Fruit fly (Drosophila melanogaster) whole organism, embryonic: ENCODE data around the gene miple2.

Experiments used
- Antp ChIP-seq: fragments of 200-800 bp; sonication (Bioruptor generic); optimal IDR thresholded peaks from 3 replicates; lab custom pipeline; 2016; ENCODE audit warnings: missing biosample characterization, missing genetic modification characterization
- CG10147 ChIP-seq: fragments of 200-800 bp; sonication (Bioruptor generic); optimal IDR thresholded peaks from 2 replicates; lab custom pipeline; 2019; ENCODE audit warnings: missing biosample characterization, mild to moderate bottlenecking, missing genetic modification characterization, moderate library complexity
- CG10565 ChIP-seq: fragments of 200-800 bp; sonication (Bioruptor generic); optimal IDR thresholded peaks from 3 replicates; lab custom pipeline; 2016; ENCODE audit warnings: missing biosample characterization, mild to moderate bottlenecking, missing genetic modification characterization
- CG12071 ChIP-seq: fragments of 200-800 bp; sonication (Bioruptor generic); optimal IDR thresholded peaks from 3 replicates; lab custom pipeline; 2018; ENCODE audit warnings: missing biosample characterization, mild to moderate bottlenecking, missing genetic modification characterization
- CG12299 ChIP-seq: fragments of 200-800 bp; sonication (Bioruptor generic); optimal IDR thresholded peaks from 2 replicates; lab custom pipeline; 2018; ENCODE audit warnings: missing biosample characterization, mild to moderate bottlenecking, missing genetic modification characterization
- CG12769 ChIP-seq: fragments of 200-800 bp; sonication (Bioruptor generic); optimal IDR thresholded peaks from 2 replicates; lab custom pipeline; 2019; ENCODE audit warnings: missing biosample characterization, mild to moderate bottlenecking, missing genetic modification characterization, moderate library complexity
- CG15479 ChIP-seq: fragments of 200-800 bp; sonication (Bioruptor generic); optimal IDR thresholded peaks from 3 replicates; lab custom pipeline; 2019; ENCODE audit warnings: missing biosample characterization, mild to moderate bottlenecking, missing genetic modification characterization, moderate library complexity
- CG16863 ChIP-seq: fragments of 200-800 bp; sonication (Bioruptor generic); optimal IDR thresholded peaks from 3 replicates; lab custom pipeline; 2016; ENCODE audit warnings: missing biosample characterization, missing genetic modification characterization
- CG17829 ChIP-seq: fragments of 200-800 bp; optimal IDR thresholded peaks from 2 replicates; lab custom pipeline; 2019; ENCODE audit warnings: missing biosample characterization, mild to moderate bottlenecking, missing genetic modification characterization, moderate library complexity
- CG18011 ChIP-seq: fragments of 200-800 bp; sonication (Bioruptor generic); optimal IDR thresholded peaks from 2 replicates; lab custom pipeline; 2017; ENCODE audit warnings: missing biosample characterization, missing genetic modification characterization, mild to moderate bottlenecking, moderate library complexity, missing genotype
- CG18619 ChIP-seq: fragments of 200-800 bp; sonication (Bioruptor generic); optimal IDR thresholded peaks from 3 replicates; lab custom pipeline; 2017; ENCODE audit warnings: missing biosample characterization, mild to moderate bottlenecking, missing genetic modification characterization
- CG18764 ChIP-seq: fragments of 200-800 bp; sonication (Bioruptor generic); optimal IDR thresholded peaks from 3 replicates; lab custom pipeline; 2016; ENCODE audit warnings: missing biosample characterization, missing genetic modification characterization
- CG30020 ChIP-seq: fragments of 200-800 bp; optimal IDR thresholded peaks from 2 replicates; lab custom pipeline; 2019; ENCODE audit warnings: missing biosample characterization, mild to moderate bottlenecking, missing genetic modification characterization, moderate library complexity
- CG3163 ChIP-seq: fragments of 200-800 bp; sonication (Bioruptor generic); optimal IDR thresholded peaks from 3 replicates; lab custom pipeline; 2016; ENCODE audit warnings: missing biosample characterization, missing genetic modification characterization
- CG5245 ChIP-seq: fragments of 200-800 bp; sonication (Bioruptor generic); optimal IDR thresholded peaks from 3 replicates; lab custom pipeline; 2016; ENCODE audit warnings: missing biosample characterization, missing genetic modification characterization
- CG6765 ChIP-seq: fragments of 200-800 bp; sonication (Bioruptor generic); optimal IDR thresholded peaks from 3 replicates; lab custom pipeline; 2017; ENCODE audit warnings: missing biosample characterization, mild to moderate bottlenecking, missing genetic modification characterization
- CG7556 ChIP-seq: fragments of 200-800 bp; sonication (Bioruptor generic); optimal IDR thresholded peaks from 2 replicates; lab custom pipeline; 2017; ENCODE audit warnings: missing biosample characterization, mild to moderate bottlenecking, missing genetic modification characterization
- CG9609 ChIP-seq: fragments of 200-800 bp; sonication (Bioruptor generic); optimal IDR thresholded peaks from 3 replicates; lab custom pipeline; 2016; ENCODE audit warnings: missing biosample characterization, missing genetic modification characterization
- CrebB ChIP-seq: fragments of 200-800 bp; sonication (Bioruptor generic); optimal IDR thresholded peaks from 3 replicates; lab custom pipeline; 2018; ENCODE audit warnings: missing biosample characterization, mild to moderate bottlenecking, missing genetic modification characterization
- Dbx ChIP-seq: fragments of 200-800 bp; sonication (Bioruptor generic); IDR thresholded peaks from 3 replicates; pipeline ENCODE4 v1.3.6; 2022; ENCODE audit warnings: missing biosample characterization, missing genetic modification characterization
- Hmx ChIP-seq: fragments of 200-800 bp; sonication (Bioruptor generic); optimal IDR thresholded peaks from 2 replicates; lab custom pipeline; 2016; ENCODE audit warnings: missing biosample characterization, missing genetic modification characterization
- Hr3 ChIP-seq: fragments of 200-800 bp; sonication (Bioruptor generic); optimal IDR thresholded peaks from 3 replicates; lab custom pipeline; 2016; ENCODE audit warnings: missing biosample characterization, missing genetic modification characterization
- Lhr ChIP-seq: fragments of 200-800 bp; sonication (Bioruptor generic); optimal IDR thresholded peaks from 3 replicates; lab custom pipeline; 2017; ENCODE audit warnings: mild to moderate bottlenecking, missing biosample characterization, missing genetic modification reagents, missing genetic modification characterization
- NC2α ChIP-seq: fragments of 200-800 bp; sonication (Bioruptor generic); optimal IDR thresholded peaks from 2 replicates; lab custom pipeline; 2016; ENCODE audit warnings: missing biosample characterization, missing genetic modification characterization
- NC2β ChIP-seq: fragments of 200-800 bp; sonication (Bioruptor generic); optimal IDR thresholded peaks from 2 replicates; lab custom pipeline; 2016; ENCODE audit warnings: missing biosample characterization, missing genetic modification characterization
- NFAT ChIP-seq: fragments of 200-800 bp; sonication (Bioruptor generic); IDR thresholded peaks from 2 replicates; pipeline ENCODE4 v1.3.6; 2022; ENCODE audit warnings: missing biosample characterization, missing genetic modification characterization
- Oli ChIP-seq: fragments of 200-800 bp; sonication (Bioruptor generic); optimal IDR thresholded peaks from 2 replicates; lab custom pipeline; 2018; ENCODE audit warnings: missing biosample characterization, mild to moderate bottlenecking, missing genetic modification characterization, moderate library complexity
- Sin3A ChIP-seq: fragments of >200 bp; optimal IDR thresholded peaks from 2 replicates; lab custom pipeline; 2018
- Six4 ChIP-seq: fragments of 200-800 bp; sonication (Bioruptor generic); optimal IDR thresholded peaks from 2 replicates; lab custom pipeline; 2016; ENCODE audit warnings: missing biosample characterization, missing genetic modification characterization
- Sry-δ ChIP-seq: fragments of 200-800 bp; sonication (Bioruptor generic); optimal IDR thresholded peaks from 2 replicates; lab custom pipeline; 2016; ENCODE audit warnings: missing biosample characterization, missing genetic modification characterization
- aop ChIP-seq: fragments of 200-800 bp; sonication (Bioruptor generic); IDR thresholded peaks from 2 replicates; pipeline ENCODE4 v1.3.6; 2022; ENCODE audit warnings: missing biosample characterization, missing genetic modification characterization
- ap ChIP-seq: fragments of 200-800 bp; sonication (Bioruptor generic); IDR thresholded peaks from 2 replicates; pipeline ENCODE4 v1.3.6; 2022; ENCODE audit warnings: missing biosample characterization, missing genetic modification characterization
- bigmax ChIP-seq: fragments of 200-800 bp; sonication (Bioruptor generic); optimal IDR thresholded peaks from 2 replicates; lab custom pipeline; 2018; ENCODE audit warnings: missing biosample characterization, mild to moderate bottlenecking, missing genetic modification characterization
- bsh ChIP-seq, 2 experiments: fragments of 200-800 bp; sonication (Bioruptor generic); optimal IDR thresholded peaks; 2 replicates each; lab custom pipeline; 2017 to 2018; ENCODE audit warnings: mild to moderate bottlenecking in 2 of 2, missing biosample characterization in 2 of 2, missing genetic modification characterization in 2 of 2, moderate library complexity in 1 of 2
- crp ChIP-seq, 2 experiments: fragments of 200-800 bp; sonication (Bioruptor generic); optimal IDR thresholded peaks; 2 replicates in 1 of 2; 3 replicates in 1 of 2; lab custom pipeline; 2017; ENCODE audit warnings: missing biosample characterization in 2 of 2, missing genetic modification characterization in 2 of 2, mild to moderate bottlenecking in 1 of 2, moderate library complexity in 1 of 2
- dm ChIP-seq: fragments of 200-800 bp; sonication (Bioruptor generic); optimal IDR thresholded peaks from 3 replicates; lab custom pipeline; 2016; ENCODE audit warnings: missing biosample characterization, missing genetic modification characterization
- exex ChIP-seq: fragments of 200-800 bp; sonication (Bioruptor generic); optimal IDR thresholded peaks from 4 replicates; lab custom pipeline; 2018; ENCODE audit warnings: missing biosample characterization, mild to moderate bottlenecking, missing genetic modification characterization, moderate library complexity
- gfzf ChIP-seq: fragments of 200-800 bp; sonication (Bioruptor generic); optimal IDR thresholded peaks from 2 replicates; lab custom pipeline; 2016; ENCODE audit warnings: missing biosample characterization, mild to moderate bottlenecking, missing genetic modification characterization, moderate library complexity
- gt ChIP-seq: fragments of 200-800 bp; sonication (Bioruptor generic); IDR thresholded peaks from 2 replicates; pipeline ENCODE4 v1.3.6; 2022; ENCODE audit warnings: missing biosample characterization, missing genetic modification characterization
- hkb ChIP-seq, 2 experiments: fragments of 200-800 bp in 1 of 2; fragments of >200 bp in 1 of 2; sonication (Bioruptor generic) in 1 of 2; IDR thresholded peaks in 1 of 2; optimal IDR thresholded peaks in 1 of 2; 2 replicates each; pipeline versions ENCODE4 v1.3.6 to Lab custom; 2017 to 2022; ENCODE audit warnings: missing biosample characterization in 1 of 2, missing genetic modification characterization in 1 of 2
- klu ChIP-seq: fragments of 200-800 bp; sonication (Bioruptor generic); IDR thresholded peaks from 2 replicates; pipeline ENCODE4 v1.3.6; 2022; ENCODE audit warnings: missing biosample characterization, missing genetic modification characterization
- lmd ChIP-seq: fragments of 200-800 bp; sonication (Bioruptor generic); IDR thresholded peaks from 2 replicates; pipeline ENCODE4 v1.3.6; 2022; ENCODE audit warnings: missing biosample characterization, missing genetic modification characterization
- pnt ChIP-seq: fragments of 200-800 bp; sonication (Bioruptor generic); optimal IDR thresholded peaks from 3 replicates; lab custom pipeline; 2016; ENCODE audit warnings: missing biosample characterization, missing genetic modification characterization
- salm ChIP-seq: fragments of 200-800 bp; sonication (Bioruptor generic); optimal IDR thresholded peaks from 2 replicates; lab custom pipeline; 2018; ENCODE audit warnings: missing biosample characterization, mild to moderate bottlenecking, missing genetic modification characterization
- sens ChIP-seq: fragments of 200-800 bp; sonication (Bioruptor generic); peaks from one replicate; lab custom pipeline; 2016; ENCODE audit warnings: missing biosample characterization, missing genetic modification characterization
- vnd ChIP-seq: fragments of 200-800 bp; sonication (Bioruptor generic); IDR thresholded peaks from 3 replicates; pipeline ENCODE4 v1.3.6; 2022; ENCODE audit warnings: missing biosample characterization, missing genetic modification characterization; ENCODE audit not compliant: partially characterized antibody
- wek ChIP-seq: fragments of 200-800 bp; sonication (Bioruptor generic); optimal IDR thresholded peaks from 3 replicates; lab custom pipeline; 2018; ENCODE audit warnings: missing biosample characterization, mild to moderate bottlenecking, missing genetic modification characterization, moderate library complexity
- zen ChIP-seq: fragments of 200-800 bp; sonication (Bioruptor generic); optimal IDR thresholded peaks from 3 replicates; lab custom pipeline; 2018; ENCODE audit warnings: missing biosample characterization, mild to moderate bottlenecking, missing genetic modification characterization, moderate library complexity

Gene miple2

dm6 chr3L:223019-223902, 47.7 kb upstream of the miple2 start, which contains the start of the genes pyx and CG33229 (continued):
- TF ChIP-seq lmd (peak; percentile 91), CG15479 (GFP tag; lab: Kevin White, UChicago) (no peak), Antp (peak; percentile 80), gfzf (peak; percentile 77), CG12769 (tag; lab: Kevin White, UChicago) (peak; percentile 80), wek (GFP tag; lab: Kevin White, UChicago) (peak; percentile 98), dm (GFP tag; lab: Kevin White, UChicago) (peak; percentile 32), exex (peak; percentile 60), CG5245 (GFP tag; lab: Kevin White, UChicago) (peak; percentile 41), Sry-δ (peak; percentile 49), CG9609 (peak; percentile 88), bigmax (GFP tag; lab: Kevin White, UChicago) (no peak), Sin3A (lab: Kevin White, UChicago) (no peak), ap (GFP tag; lab: Robert Waterston, UW) (peak; percentile 36; the same call in 1 of the 2 replicates), CG17829 (tag; lab: Kevin White, UChicago) (peak; percentile 71), Hmx (GFP tag; lab: Kevin White, UChicago) (peak; percentile 75), CG12071 (GFP tag; lab: Kevin White, UChicago) (peak; percentile 70), CG18011 (GFP tag; lab: Kevin White, UChicago) (peak; percentile 57), Oli (tag; lab: Kevin White, UChicago) (peak; percentile 87), CG12299 (tag; lab: Kevin White, UChicago) (peak; percentile 35), CG30020 (peak; percentile 59), CG18619 (peak; percentile 87), CG6765 (GFP tag; lab: Kevin White, UChicago) (peak; percentile 79), klu (peak; percentile 71; the same call in 1 of the 2 replicates), sens (GFP tag; lab: Kevin White, UChicago) (peak; percentile 96), vnd (GFP tag; lab: Robert Waterston, UW) (no peak), salm (peak; percentile 28), hkb (optimal IDR thresholded peaks at IDR 0.05; lab: Kevin White, UChicago) (peak; percentile 83), hkb (GFP tag; IDR thresholded peaks at IDR 0.05; lab: Robert Waterston, UW) (peak; percentile 68), CG18764 (GFP tag; lab: Kevin White, UChicago) (peak; percentile 77), NFAT (GFP tag; lab: Robert Waterston, UW) (peak; percentile 89), aop (peak; percentile 70), gt (GFP tag; lab: Robert Waterston, UW) (no peak; the same call in 1 of the 2 replicates), Lhr (GFP tag; lab: Kevin White, UChicago) (peak; percentile 31), CG10565 (GFP tag; lab: Kevin White, UChicago) (peak; percentile 32), Dbx (GFP tag; lab: Robert Waterston, UW) (peak; percentile 86), CrebB (tag; lab: Kevin White, UChicago) (peak; percentile 14), NC2β (peak; percentile 53), pnt (GFP tag; lab: Kevin White, UChicago) (peak; percentile 67), CG7556 (GFP tag; lab: Kevin White, UChicago) (peak; percentile 76), Hr3 (GFP tag; lab: Kevin White, UChicago) (peak; percentile 87), CG16863 (peak; percentile 70), zen (peak; percentile 77), Six4 (peak; percentile 78), NC2α (no peak), crp (GFP tag; optimal IDR thresholded peaks at IDR 0.05; lab: Kevin White, UChicago) (peak in 1 of 2 experiments; percentile 30), CG10147 (GFP tag; lab: Kevin White, UChicago) (peak; percentile 92), CG3163 (GFP tag; lab: Kevin White, UChicago) (peak; percentile 16), bsh (GFP tag; optimal IDR thresholded peaks at IDR 0.05; lab: Kevin White, UChicago) (peak; percentile 46 to 75)
